Worm (Caenorhabditis elegans) whole organism, L1 larva: ENCODE measurements around the gene cyp-34A6.

ENCODE experiments used
- C04F5.9 ChIP-seq: sonication (generic microtip); optimal IDR thresholded peaks from 2 replicates; lab custom pipeline; 2016; ENCODE audit warnings: missing genetic modification characterization, missing compliant biosample characterization
- C16A3.4 ChIP-seq: fragments of 150-350 bp; optimal IDR thresholded peaks from 2 replicates; lab custom pipeline; 2014; ENCODE audit warnings: missing biosample characterization, missing genetic modification characterization
- F16B12.6 ChIP-seq: fragments of 150-350 bp; optimal IDR thresholded peaks from 2 replicates; lab custom pipeline; 2014; ENCODE audit warnings: missing biosample characterization, missing genetic modification characterization
- Y116A8C.19 ChIP-seq: sonication (generic microtip); optimal IDR thresholded peaks from 2 replicates; lab custom pipeline; 2016; ENCODE audit warnings: missing compliant biosample characterization, missing genetic modification characterization, borderline replicate concordance
- aly-2 ChIP-seq: fragments of 150-350 bp; optimal IDR thresholded peaks from 2 replicates; lab custom pipeline; 2014; ENCODE audit warnings: missing biosample characterization, missing genetic modification characterization
- ama-1 ChIP-seq: fragments of 150-350 bp; optimal IDR thresholded peaks from 2 replicates; lab custom pipeline; 2014
- ceh-82 ChIP-seq, 3 experiments: fragments of 150-350 bp in 1 of 3; sonication (generic microtip) in 2 of 3; optimal IDR thresholded peaks; 2 replicates each; lab custom pipeline; 2014 to 2017; ENCODE audit warnings: missing biosample characterization in 3 of 3, missing genetic modification characterization in 3 of 3
- ces-1 ChIP-seq: fragments of 150-350 bp; optimal IDR thresholded peaks from 2 replicates; lab custom pipeline; 2014; ENCODE audit warnings: missing biosample characterization, missing genetic modification reagents, missing genetic modification characterization
- dpl-1 ChIP-seq, 3 experiments: fragments of 150-350 bp in 2 of 3; sonication (generic microtip) in 1 of 3; optimal IDR thresholded peaks; 2 replicates each; lab custom pipeline; 2014 to 2017; ENCODE audit warnings: missing biosample characterization in 3 of 3, missing genetic modification characterization in 3 of 3, missing genetic modification reagents in 3 of 3
- dsc-1 ChIP-seq: sonication (generic microtip); optimal IDR thresholded peaks from 2 replicates; lab custom pipeline; 2016; ENCODE audit warnings: mild to moderate bottlenecking, missing genetic modification characterization, missing compliant biosample characterization
- efl-1 ChIP-seq, 4 experiments: fragments of 150-350 bp; optimal IDR thresholded peaks in 3 of 4; peaks in 1 of 4; 1 replicate in 1 of 4; 2 replicates in 3 of 4; lab custom pipeline; 2014; ENCODE audit warnings: missing biosample characterization in 2 of 4, missing genetic modification characterization in 2 of 4, missing genetic modification reagents in 2 of 4
- efl-3 ChIP-seq: fragments of 200-800 bp; sonication (Bioruptor generic); optimal IDR thresholded peaks from 2 replicates; lab custom pipeline; 2018; ENCODE audit warnings: mild to moderate bottlenecking, missing genetic modification characterization, missing compliant biosample characterization
- egl-27 ChIP-seq, 2 experiments: fragments of 150-350 bp in 1 of 2; sonication (generic microtip); optimal IDR thresholded peaks; 3 replicates each; lab custom pipeline; 2017 to 2018; ENCODE audit warnings: missing biosample characterization in 2 of 2, missing genetic modification characterization in 2 of 2, missing genetic modification reagents in 2 of 2
- elt-2 ChIP-seq: sonication (generic microtip); optimal IDR thresholded peaks from 2 replicates; lab custom pipeline; 2016; ENCODE audit warnings: missing genetic modification characterization, mild to moderate bottlenecking, inconsistent platforms, missing compliant biosample characterization, missing genetic modification reagents
- elt-3 ChIP-seq, 6 experiments: fragments of 150-350 bp in 1 of 6; sonication (generic microtip); optimal IDR thresholded peaks; 2 replicates each; lab custom pipeline; 2017 to 2018; ENCODE audit warnings: missing biosample characterization in 6 of 6, missing genetic modification characterization in 6 of 6, inconsistent platforms in 1 of 6
- ets-5 ChIP-seq: fragments of 200-800 bp; sonication (Bioruptor generic); IDR thresholded peaks from 2 replicates; pipeline ENCODE4 v1.3.6; 2022; ENCODE audit warnings: missing genetic modification characterization, missing compliant biosample characterization
- fkh-4 ChIP-seq: sonication (generic microtip); optimal IDR thresholded peaks from 2 replicates; lab custom pipeline; 2016; ENCODE audit warnings: missing compliant biosample characterization, missing genetic modification characterization, borderline replicate concordance
- irx-1 ChIP-seq: sonication (generic microtip); optimal IDR thresholded peaks from 2 replicates; lab custom pipeline; 2016; ENCODE audit warnings: missing genetic modification characterization, missing compliant biosample characterization
- isw-1 ChIP-seq: fragments of 200-800 bp; sonication (Bioruptor generic); IDR thresholded peaks from 2 replicates; pipeline ENCODE4 v1.3.6; 2022; ENCODE audit warnings: missing genetic modification characterization, missing compliant biosample characterization
- lin-13 ChIP-seq: fragments of 150-350 bp; optimal IDR thresholded peaks from 2 replicates; lab custom pipeline; 2014; ENCODE audit warnings: missing biosample characterization, missing genetic modification reagents, missing genetic modification characterization
- lin-35 ChIP-seq, 2 experiments: fragments of 150-350 bp; optimal IDR thresholded peaks; 2 replicates each; lab custom pipeline; 2014; ENCODE audit warnings: missing biosample characterization in 2 of 2, missing genetic modification characterization in 2 of 2, missing genetic modification reagents in 2 of 2
- lir-3 ChIP-seq: sonication (generic microtip); optimal IDR thresholded peaks from 2 replicates; lab custom pipeline; 2016; ENCODE audit warnings: mild to moderate bottlenecking, missing genetic modification characterization, moderate library complexity, missing compliant biosample characterization; ENCODE audit not compliant: poor library complexity
- lsy-2 ChIP-seq, 2 experiments: fragments of 150-350 bp; optimal IDR thresholded peaks; 2 replicates each; lab custom pipeline; 2014; ENCODE audit warnings: missing biosample characterization in 2 of 2, missing genetic modification characterization in 2 of 2
- mab-9 ChIP-seq: fragments of 200-800 bp; sonication (Bioruptor generic); IDR thresholded peaks from 2 replicates; pipeline ENCODE4 v1.3.6; 2022; ENCODE audit warnings: missing genetic modification reagents, missing genetic modification characterization, missing compliant biosample characterization
- mdl-1 ChIP-seq, 2 experiments: fragments of 150-350 bp; optimal IDR thresholded peaks; 2 replicates each; lab custom pipeline; 2014 to 2017; ENCODE audit warnings: missing biosample characterization in 2 of 2, missing genetic modification characterization in 2 of 2, inconsistent platforms in 1 of 2
- mef-2 ChIP-seq: fragments of 150-350 bp; optimal IDR thresholded peaks from 2 replicates; lab custom pipeline; 2014; ENCODE audit warnings: missing biosample characterization, missing genetic modification characterization
- mep-1 ChIP-seq: fragments of 150-350 bp; optimal IDR thresholded peaks from 2 replicates; lab custom pipeline; 2014; ENCODE audit warnings: missing biosample characterization, missing genetic modification characterization
- nhr-12 ChIP-seq: sonication (generic microtip); optimal IDR thresholded peaks from 2 replicates; lab custom pipeline; 2017; ENCODE audit warnings: missing biosample characterization, missing genetic modification characterization
- nhr-19 ChIP-seq: fragments of 200-800 bp; sonication (Bioruptor generic); conservative IDR thresholded peaks from 2 replicates; pipeline ENCODE4 v1.3.6; 2022; ENCODE audit warnings: missing genetic modification characterization, missing compliant biosample characterization
- nhr-20 ChIP-seq: sonication (generic microtip); optimal IDR thresholded peaks from 2 replicates; lab custom pipeline; 2016; ENCODE audit warnings: mild to moderate bottlenecking, missing genetic modification characterization, missing compliant biosample characterization
- nhr-28 ChIP-seq: fragments of 150-350 bp; optimal IDR thresholded peaks from 2 replicates; lab custom pipeline; 2014; ENCODE audit warnings: missing biosample characterization, missing genetic modification characterization
- nhr-71 ChIP-seq: sonication (generic microtip); optimal IDR thresholded peaks from 2 replicates; lab custom pipeline; 2016; ENCODE audit warnings: mild to moderate bottlenecking, missing genetic modification characterization, moderate library complexity, missing compliant biosample characterization
- nhr-76 ChIP-seq: sonication (generic microtip); optimal IDR thresholded peaks from 2 replicates; lab custom pipeline; 2017; ENCODE audit warnings: missing biosample characterization, missing genetic modification characterization
- nhr-77 ChIP-seq: fragments of 150-350 bp; optimal IDR thresholded peaks from 2 replicates; lab custom pipeline; 2014; ENCODE audit warnings: missing biosample characterization, missing genetic modification characterization
- nhr-84 ChIP-seq: sonication (generic microtip); optimal IDR thresholded peaks from 2 replicates; lab custom pipeline; 2017; ENCODE audit warnings: missing biosample characterization, missing genetic modification characterization
- nhr-85 ChIP-seq: sonication (generic microtip); peaks from one replicate; lab custom pipeline; 2016; ENCODE audit warnings: missing genetic modification characterization, inconsistent platforms, missing compliant biosample characterization
- nhr-90 ChIP-seq: sonication (generic microtip); optimal IDR thresholded peaks from 2 replicates; lab custom pipeline; 2016; ENCODE audit warnings: mild to moderate bottlenecking, missing genetic modification characterization, missing compliant biosample characterization; ENCODE audit not compliant: poor library complexity
- rnt-1 ChIP-seq: sonication (generic microtip); optimal IDR thresholded peaks from 2 replicates; lab custom pipeline; 2016; ENCODE audit warnings: mild to moderate bottlenecking, missing genetic modification characterization, moderate library complexity, missing compliant biosample characterization
- snu-23 ChIP-seq: sonication (generic microtip); optimal IDR thresholded peaks from 2 replicates; lab custom pipeline; 2016; ENCODE audit warnings: missing genetic modification characterization, missing compliant biosample characterization
- sox-4 ChIP-seq: sonication (generic microtip); optimal IDR thresholded peaks from 2 replicates; lab custom pipeline; 2016; ENCODE audit warnings: missing genetic modification characterization, missing compliant biosample characterization
- sptf-1 ChIP-seq: fragments of 150-350 bp; optimal IDR thresholded peaks from 2 replicates; lab custom pipeline; 2014; ENCODE audit warnings: missing biosample characterization, missing genetic modification characterization
- sup-37 ChIP-seq: fragments of 200-800 bp; sonication (Bioruptor generic); optimal IDR thresholded peaks from 2 replicates; lab custom pipeline; 2018; ENCODE audit warnings: mild to moderate bottlenecking, missing genetic modification characterization, missing compliant biosample characterization
- swsn-7 ChIP-seq: sonication (generic microtip); optimal IDR thresholded peaks from 2 replicates; lab custom pipeline; 2016; ENCODE audit warnings: missing genetic modification characterization, missing compliant biosample characterization
- tbx-2 ChIP-seq: sonication (generic microtip); optimal IDR thresholded peaks from 2 replicates; lab custom pipeline; 2016; ENCODE audit warnings: missing genetic modification characterization, missing compliant biosample characterization
- tlp-1 ChIP-seq: fragments of 150-350 bp; optimal IDR thresholded peaks from 2 replicates; lab custom pipeline; 2014; ENCODE audit warnings: missing biosample characterization, missing genetic modification characterization
- unc-62 ChIP-seq: fragments of 150-350 bp; optimal IDR thresholded peaks from 2 replicates; lab custom pipeline; 2014; ENCODE audit warnings: missing biosample characterization, missing genetic modification reagents, missing genetic modification characterization
- unc-98 ChIP-seq: fragments of 200-800 bp; sonication (Bioruptor generic); IDR thresholded peaks from 2 replicates; pipeline ENCODE4 v1.3.6; 2022; ENCODE audit warnings: missing genetic modification characterization, missing compliant biosample characterization

The cyp-34A6 gene

ce11 chrV:3970410-3970809 lies 9.3 kb upstream of the cyp-34A6 start, which contains the start of gene cyp-34A9 (continued):
- TF ChIP-seq fkh-4 (tag; lab: Kevin White, UChicago) (no peak), ces-1 (GFP tag; lab: Kevin White, UChicago) (no peak), nhr-20 (tag; lab: Kevin White, UChicago) (peak; percentile 69), Y116A8C.19 (tag; lab: Kevin White, UChicago) (no peak), mab-9 (no peak), mef-2 (tag; lab: Kevin White, UChicago) (no peak), tlp-1 (no peak), isw-1 (GFP tag; lab: Robert Waterston, UW) (no peak)
- TF ChIP-seq, all 84 proteins: peak for 7

ce11 chrV:3969664-3970063 lies 8.5 kb upstream of the cyp-34A6 start:
- TF ChIP-seq mab-9: no peak
- no peak for TF ChIP-seq Y116A8C.19 (tag; lab: Kevin White, UChicago)
- TF ChIP-seq lsy-2 (tag; optimal IDR thresholded peaks at IDR 0.05; lab: Kevin White, UChicago): no peak
- no peak for TF ChIP-seq irx-1 (tag; lab: Kevin White, UChicago)
- no peak for TF ChIP-seq swsn-7 (tag; lab: Kevin White, UChicago)
- peak in 1 of 2 experiments; percentile 2 for TF ChIP-seq lin-35 (GFP tag; optimal IDR thresholded peaks at IDR 0.05; lab: Kevin White, UChicago)
- TF ChIP-seq elt-2 (tag; lab: Kevin White, UChicago): peak; percentile 50
- no peak for TF ChIP-seq ets-5
- no peak for TF ChIP-seq lir-3 (tag; lab: Kevin White, UChicago)
- TF ChIP-seq nhr-20 (tag; lab: Kevin White, UChicago): peak; percentile 44
- TF ChIP-seq mdl-1 (tag; optimal IDR thresholded peaks at IDR 0.05; lab: Kevin White, UChicago): no peak
- TF ChIP-seq lin-13 (GFP tag; lab: Kevin White, UChicago): no peak
- no peak for TF ChIP-seq unc-98 (GFP tag; lab: Robert Waterston, UW)
- no peak for TF ChIP-seq nhr-85 (tag; lab: Kevin White, UChicago)
- TF ChIP-seq sptf-1 (tag; lab: Kevin White, UChicago): no peak
- TF ChIP-seq ama-1: no peak
- TF ChIP-seq F16B12.6 (tag; lab: Kevin White, UChicago): no peak
- no peak for TF ChIP-seq sox-4 (tag; lab: Kevin White, UChicago)
- no peak for TF ChIP-seq ceh-82 (tag; optimal IDR thresholded peaks at IDR 0.05; lab: Kevin White, UChicago)
- no peak for TF ChIP-seq unc-62
- no peak for TF ChIP-seq C16A3.4 (tag; lab: Kevin White, UChicago)

ce11 chrV:3968929-3969328 lies 7.8 kb upstream of the cyp-34A6 start:
- TF ChIP-seq mep-1: no peak
- no peak for TF ChIP-seq elt-3 (tag; optimal IDR thresholded peaks at IDR 0.05; lab: Kevin White, UChicago)
- TF ChIP-seq rnt-1 (tag; lab: Kevin White, UChicago): no peak
- TF ChIP-seq unc-98 (GFP tag; lab: Robert Waterston, UW): no peak
- no peak for TF ChIP-seq dsc-1
- TF ChIP-seq sox-4 (tag; lab: Kevin White, UChicago): no peak
- no peak for TF ChIP-seq nhr-28 (tag; lab: Kevin White, UChicago)
- TF ChIP-seq snu-23: no peak

- TF ChIP-seq dpl-1 (GFP tag; optimal IDR thresholded peaks at IDR 0.05; lab: Kevin White, UChicago): no peak
- no peak for TF ChIP-seq C04F5.9 (tag; lab: Kevin White, UChicago)
- no peak for TF ChIP-seq egl-27 (tag; optimal IDR thresholded peaks at IDR 0.05; lab: Kevin White, UChicago)
- TF ChIP-seq nhr-77 (tag; lab: Kevin White, UChicago): no peak
- no peak for TF ChIP-seq efl-1 (optimal IDR thresholded peaks at IDR 0.05; lab: Kevin White, UChicago)
- TF ChIP-seq efl-1 (GFP tag; optimal IDR thresholded peaks at IDR 0.05 in 1 of 2; lab: Kevin White, UChicago): peak in 1 of 2 experiments; percentile 68
- no peak for TF ChIP-seq tlp-1
- no peak for TF ChIP-seq lir-3 (tag; lab: Kevin White, UChicago)
- no peak for TF ChIP-seq tbx-2 (tag; lab: Kevin White, UChicago)
- TF ChIP-seq nhr-90 (tag; lab: Kevin White, UChicago): peak; percentile 15
- no peak for TF ChIP-seq ceh-82 (tag; optimal IDR thresholded peaks at IDR 0.05; lab: Kevin White, UChicago)
- TF ChIP-seq elt-3 (tag; optimal IDR thresholded peaks at IDR 0.05; lab: Kevin White, UChicago): peak in 2 of 6 experiments; percentile 6 to 38
- no peak for TF ChIP-seq nhr-76 (tag; lab: Kevin White, UChicago)
- no peak for TF ChIP-seq ama-1
- TF ChIP-seq nhr-20 (tag; lab: Kevin White, UChicago): peak; percentile 74
- no peak for TF ChIP-seq aly-2 (tag; lab: Kevin White, UChicago)
- TF ChIP-seq sup-37 (GFP tag; lab: Kevin White, UChicago): no peak
- no peak for TF ChIP-seq ces-1 (GFP tag; lab: Kevin White, UChicago)
- TF ChIP-seq nhr-71 (tag; lab: Kevin White, UChicago): peak; percentile 29
- TF ChIP-seq nhr-19: no peak
- TF ChIP-seq efl-3 (GFP tag; lab: Kevin White, UChicago): no peak
- no peak for TF ChIP-seq nhr-28 (tag; lab: Kevin White, UChicago)
- no peak for TF ChIP-seq nhr-84 (tag; lab: Kevin White, UChicago)
- no peak for TF ChIP-seq nhr-12 (tag; lab: Kevin White, UChicago)
These were observed 6.6 kb upstream of the cyp-34A6 start, which contains the start of gene cyp-34A8 for ce11 chrV:3967762-3968161. TSS of gene cyp-34A8 (minus strand) at chrV:3967823.
